Fruit fly (Drosophila melanogaster): ENCODE measurements around the gene Eh.

Eh gene

dm6 chr3R:17400675-17401118 lies 48.0 kb downstream of the Eh start:
- TF ChIP-seq Blimp-1 (GFP tag; optimal IDR thresholded peaks at IDR 0.05) (peak; percentile 31), CG11294 (GFP tag; IDR thresholded peaks at IDR 0.05) (no peak; the same call in 1 of the 2 replicates), CG8119 (GFP tag; IDR thresholded peaks at IDR 0.05) (peak; percentile 54; the same call in 1 of the 3 replicates), Met (GFP tag; optimal IDR thresholded peaks at IDR 0.05) (peak; percentile 57), CG8632 (GFP tag; optimal IDR thresholded peaks at IDR 0.05) (peak; percentile 29), cyc (GFP tag; optimal IDR thresholded peaks at IDR 0.05) (peak; percentile 75), CG31627 (GFP tag; optimal IDR thresholded peaks at IDR 0.05) (peak; percentile 49), CG15336 (GFP tag; IDR thresholded peaks at IDR 0.05) (peak; percentile 48), esn (GFP tag; optimal IDR thresholded peaks at IDR 0.05) (peak; percentile 72), fd85E (GFP tag; optimal IDR thresholded peaks at IDR 0.05) (peak; percentile 20), CG3919 (GFP tag; optimal IDR thresholded peaks at IDR 0.05) (peak; percentile 83), CG6808 (GFP tag; optimal IDR thresholded peaks at IDR 0.05) (peak; percentile 58), Eip78C (GFP tag) (peak; percentile 96), CG6792 (GFP tag; optimal IDR thresholded peaks at IDR 0.05) (peak; percentile 64), CG10669 (GFP tag; optimal IDR thresholded peaks at IDR 0.05) (peak; percentile 78), CG16779 (tag; optimal IDR thresholded peaks at IDR 0.05) (peak; percentile 17), dac (GFP tag; optimal IDR thresholded peaks at IDR 0.05) (peak; percentile 34), salr (GFP tag; optimal IDR thresholded peaks at IDR 0.05) (no peak), CG6854 (GFP tag; optimal IDR thresholded peaks at IDR 0.05) (peak; percentile 29), Sox14 (GFP tag; optimal IDR thresholded peaks at IDR 0.05) (peak; percentile 39), CG11902 (GFP tag; optimal IDR thresholded peaks at IDR 0.05) (peak; percentile 73), pdm3 (GFP tag; optimal IDR thresholded peaks at IDR 0.05) (peak; percentile 59), Eip75B (GFP tag; optimal IDR thresholded peaks at IDR 0.05) (peak; percentile 77), CG6163 (GFP tag; IDR thresholded peaks at IDR 0.05) (peak; percentile 75), topi (GFP tag; optimal IDR thresholded peaks at IDR 0.05) (peak; percentile 84), CG32006 (GFP tag; optimal IDR thresholded peaks at IDR 0.05) (peak; percentile 69), ss (GFP tag; optimal IDR thresholded peaks at IDR 0.05) (peak; percentile 44 to 67), CG34406 (GFP tag; optimal IDR thresholded peaks at IDR 0.05) (peak; percentile 36), Sox15 (GFP tag; optimal IDR thresholded peaks at IDR 0.05) (peak; percentile 19), Hr39 (GFP tag; optimal IDR thresholded peaks at IDR 0.05) (peak; percentile 50), CG9139 (GFP tag; optimal IDR thresholded peaks at IDR 0.05) (no peak), achi (GFP tag; optimal IDR thresholded peaks at IDR 0.05) (peak; percentile 52), Lpt (GFP tag; optimal IDR thresholded peaks at IDR 0.05) (peak; percentile 70), svp (GFP tag) (peak; percentile 96), fkh (GFP tag; optimal IDR thresholded peaks at IDR 0.05) (no peak), Sox102F (GFP tag; optimal IDR thresholded peaks at IDR 0.05) (peak; percentile 14), eg (GFP tag; IDR thresholded peaks at IDR 0.05) (0 out of 3 replicates have a peak, but pooled peaks have one; percentile 40), Ets96B (tag; optimal IDR thresholded peaks at IDR 0.05) (peak; percentile 75), CG10631 (GFP tag; optimal IDR thresholded peaks at IDR 0.05) (peak; percentile 63), vri (GFP tag; optimal IDR thresholded peaks at IDR 0.05) (no peak), fd59A (GFP tag; optimal IDR thresholded peaks at IDR 0.05) (no peak), spab (GFP tag; optimal IDR thresholded peaks at IDR 0.05) (peak; percentile 64), Ets21C (GFP tag; optimal IDR thresholded peaks at IDR 0.05) (peak; percentile 49), CG7368 (GFP tag; optimal IDR thresholded peaks at IDR 0.05) (peak; percentile 56), CG11762 (GFP tag; optimal IDR thresholded peaks at IDR 0.05; ENCODE audit: insufficient read depth) (peak; percentile 77), Hr4 (GFP tag; optimal IDR thresholded peaks at IDR 0.05) (peak; percentile 65), net (GFP tag; optimal IDR thresholded peaks at IDR 0.05) (peak; percentile 52), CG3032 (tag; optimal IDR thresholded peaks at IDR 0.05) (peak; percentile 39), CG4318 (GFP tag; optimal IDR thresholded peaks at IDR 0.05) (peak; percentile 31), CG1621 (tag; optimal IDR thresholded peaks at IDR 0.05) (peak; percentile 20), CG6276 (GFP tag; optimal IDR thresholded peaks at IDR 0.05) (peak; percentile 67), Smox (GFP tag; optimal IDR thresholded peaks at IDR 0.05) (peak; percentile 39)

All from whole organism, prepupa.